Worm (Caenorhabditis elegans) whole organism, midembryonic: ENCODE measurements around the gene F35A5.2.

Experiments
- T22C8.4 ChIP-seq: fragments of 200-800 bp; sonication (Bioruptor generic); IDR thresholded peaks from 2 replicates; pipeline ENCODE4 v1.3.6; 2022; ENCODE audit warnings: missing genetic modification characterization, missing compliant biosample characterization
- cog-1 ChIP-seq: sonication (generic microtip); optimal IDR thresholded peaks from 2 replicates; lab custom pipeline; 2016; ENCODE audit warnings: missing genetic modification characterization, missing compliant biosample characterization
- flt-1 ChIP-seq: fragments of 200-800 bp; sonication (Bioruptor generic); IDR thresholded peaks from 2 replicates; pipeline ENCODE4 v1.3.6; 2022; ENCODE audit warnings: missing genetic modification characterization, missing compliant biosample characterization
- klf-2 ChIP-seq: fragments of 200-800 bp; sonication (Bioruptor generic); conservative IDR thresholded peaks from 2 replicates; pipeline ENCODE4 v1.3.6; 2022; ENCODE audit warnings: missing genetic modification reagents, missing genetic modification characterization, missing compliant biosample characterization
- med-1 ChIP-seq: sonication (generic microtip); optimal IDR thresholded peaks from 2 replicates; lab custom pipeline; 2017; ENCODE audit warnings: missing genetic modification characterization, mild to moderate bottlenecking, missing compliant biosample characterization, antibody characterized with exemption, missing genetic modification reagents; ENCODE audit not compliant: insufficient read depth
- ref-1 ChIP-seq: fragments of 200-800 bp; sonication (Bioruptor generic); conservative IDR thresholded peaks from 2 replicates; pipeline ENCODE4 v1.3.6; 2022; ENCODE audit warnings: missing genetic modification reagents, missing genetic modification characterization, missing compliant biosample characterization
- tab-1 ChIP-seq: fragments of 200-800 bp; sonication (Bioruptor generic); IDR thresholded peaks from 2 replicates; pipeline ENCODE4 v1.3.6; 2022; ENCODE audit warnings: missing genetic modification characterization, missing compliant biosample characterization
- ztf-23 ChIP-seq: fragments of 200-800 bp; sonication (Bioruptor generic); IDR thresholded peaks from 2 replicates; pipeline ENCODE4 v1.3.6; 2022; ENCODE audit warnings: missing genetic modification reagents, missing genetic modification characterization, missing compliant biosample characterization
- ztf-29 ChIP-seq: fragments of 200-800 bp; sonication (Bioruptor generic); IDR thresholded peaks from 2 replicates; pipeline ENCODE4 v1.3.6; 2022; ENCODE audit warnings: missing genetic modification reagents, missing genetic modification characterization, missing compliant biosample characterization

The F35A5.2 gene

DNA sequence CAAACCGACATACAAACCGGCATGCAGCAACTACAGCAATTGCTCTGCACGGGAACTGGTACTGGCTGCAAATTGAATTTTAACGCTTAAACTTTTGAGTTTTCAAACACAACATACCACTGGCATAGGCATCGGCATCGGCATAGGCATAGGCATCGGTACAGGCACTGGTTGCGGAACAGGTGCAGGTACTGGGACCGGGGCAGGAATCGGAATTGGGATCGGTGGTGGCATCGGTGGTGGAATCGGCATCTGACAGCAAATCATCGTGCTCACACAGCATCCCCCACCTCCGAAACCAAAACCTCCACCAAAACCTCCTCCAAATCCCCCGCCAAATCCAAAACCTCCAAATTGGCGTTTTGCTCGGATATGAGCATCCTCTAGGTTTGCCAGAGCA lies 10.8 kb upstream of the F35A5.2 start:
- TF ChIP-seq tab-1 (GFP tag; lab: Robert Waterston, UW): no peak
- TF ChIP-seq ztf-29: no peak
- TF ChIP-seq klf-2: no peak
- TF ChIP-seq cog-1 (tag; lab: Kevin White, UChicago): no peak

DNA sequence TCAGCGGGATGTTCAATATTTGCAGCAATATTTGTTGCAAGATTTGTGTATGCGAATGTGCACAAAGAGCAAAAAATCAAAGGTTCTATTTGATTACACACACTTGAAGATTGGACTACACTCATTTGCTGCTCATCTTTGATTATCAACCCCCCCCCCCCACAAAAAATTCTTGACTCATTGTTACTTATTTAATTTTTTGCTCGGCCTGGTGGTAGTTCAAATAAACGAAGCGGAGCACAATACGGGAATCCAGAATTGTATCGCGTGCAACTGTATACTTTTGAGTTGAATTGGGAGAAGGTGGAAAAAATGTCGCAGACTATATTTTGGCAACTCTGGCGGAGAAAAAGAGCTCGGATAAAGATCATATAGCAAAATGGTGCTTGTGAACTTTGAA lies 9.3 kb upstream of the F35A5.2 start, which contains the start of gene F35A5.5:
F35A5.5 (minus strand) TSS at position 101 of the 400 bp plus-strand sequence.
- TF ChIP-seq flt-1: no peak
- TF ChIP-seq ztf-23 (GFP tag; lab: Robert Waterston, UW): no peak
- TF ChIP-seq med-1 (GFP tag; lab: Kevin White, UChicago): no peak
- no peak for TF ChIP-seq T22C8.4 (GFP tag; lab: Robert Waterston, UW)
- no peak for TF ChIP-seq cog-1 (tag; lab: Kevin White, UChicago)
- no peak for TF ChIP-seq tab-1 (GFP tag; lab: Robert Waterston, UW)
- TF ChIP-seq ref-1: no peak
- no peak for TF ChIP-seq klf-2
- no peak for TF ChIP-seq ztf-29

DNA sequence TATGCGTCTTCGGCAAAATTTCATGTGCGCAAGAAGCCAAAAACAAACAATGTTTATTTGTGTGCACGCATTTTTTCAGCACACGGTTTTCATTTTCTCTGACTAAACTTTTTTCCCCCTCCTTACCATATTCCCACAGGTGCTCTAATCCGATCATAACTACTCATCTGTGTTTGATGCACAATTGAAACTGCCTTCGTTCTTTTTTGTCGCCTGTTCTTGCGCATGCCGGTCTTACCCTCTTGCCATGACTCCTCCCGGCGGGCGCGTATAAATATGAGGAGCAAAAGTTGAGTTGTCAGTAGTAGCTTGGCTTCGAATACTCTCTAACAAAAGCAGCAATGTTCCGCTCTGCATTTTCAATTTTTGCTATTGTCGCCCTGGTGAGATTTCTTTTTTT lies 7.1 kb upstream of the F35A5.2 start, which contains the start of gene abu-10:
abu-10 (plus strand) TSS at position 301 of the 400 bp plus-strand sequence.
- TF ChIP-seq med-1 (GFP tag; lab: Kevin White, UChicago): no peak
- no peak for TF ChIP-seq ref-1
- TF ChIP-seq tab-1 (GFP tag; lab: Robert Waterston, UW): no peak
- no peak for TF ChIP-seq klf-2
- TF ChIP-seq cog-1 (tag; lab: Kevin White, UChicago): no peak
- no peak for TF ChIP-seq ztf-23 (GFP tag; lab: Robert Waterston, UW)
- no peak for TF ChIP-seq flt-1
- TF ChIP-seq ztf-29: no peak
- no peak for TF ChIP-seq T22C8.4 (GFP tag; lab: Robert Waterston, UW)

DNA sequence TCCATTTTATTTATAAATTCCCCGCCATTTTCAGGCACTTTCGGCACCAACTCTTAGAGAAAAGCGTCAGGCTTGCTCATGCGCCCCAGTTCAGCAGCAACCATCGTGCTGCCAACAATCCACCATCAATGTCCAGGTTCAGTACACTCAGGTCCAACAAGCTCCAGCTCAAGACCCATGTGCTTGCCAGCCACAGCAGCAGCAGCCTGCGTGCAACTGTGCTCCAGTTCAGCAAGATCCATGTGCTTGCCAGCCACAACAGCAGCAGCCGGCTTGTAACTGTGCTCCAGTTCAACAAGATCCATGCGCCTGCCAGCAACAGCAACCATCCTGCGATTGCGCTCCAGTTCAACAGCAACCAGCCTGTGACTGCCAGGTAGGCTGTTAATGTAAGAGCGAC lies 6.6 kb upstream of the F35A5.2 start:
- no peak for TF ChIP-seq T22C8.4 (GFP tag; lab: Robert Waterston, UW)
- TF ChIP-seq ref-1: no peak
- no peak for TF ChIP-seq tab-1 (GFP tag; lab: Robert Waterston, UW)
- no peak for TF ChIP-seq klf-2
- no peak for TF ChIP-seq ztf-23 (GFP tag; lab: Robert Waterston, UW)
- TF ChIP-seq cog-1 (tag; lab: Kevin White, UChicago): no peak

DNA sequence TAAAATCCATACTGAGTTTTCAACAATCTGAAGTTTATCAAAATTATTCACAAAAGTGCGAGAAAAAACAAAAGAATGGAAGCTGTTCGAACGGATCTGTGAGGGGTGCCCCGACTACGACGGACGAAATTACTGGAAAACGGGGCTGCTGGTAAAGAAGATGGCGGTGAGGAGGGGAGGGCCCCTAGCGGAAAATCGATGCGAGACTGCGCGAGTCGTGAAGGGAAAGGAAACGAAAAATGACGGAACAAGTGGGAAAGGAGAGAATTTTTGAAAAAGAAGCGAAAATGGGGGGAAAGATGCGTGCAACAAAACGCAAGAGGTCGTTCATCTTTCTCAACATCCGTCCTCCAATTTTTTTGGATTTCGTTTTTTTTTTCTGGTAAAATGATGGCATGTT lies 2.2 kb upstream of the F35A5.2 start:
- TF ChIP-seq T22C8.4 (GFP tag; lab: Robert Waterston, UW) (peak; percentile 48), klf-2 (no peak)

DNA sequence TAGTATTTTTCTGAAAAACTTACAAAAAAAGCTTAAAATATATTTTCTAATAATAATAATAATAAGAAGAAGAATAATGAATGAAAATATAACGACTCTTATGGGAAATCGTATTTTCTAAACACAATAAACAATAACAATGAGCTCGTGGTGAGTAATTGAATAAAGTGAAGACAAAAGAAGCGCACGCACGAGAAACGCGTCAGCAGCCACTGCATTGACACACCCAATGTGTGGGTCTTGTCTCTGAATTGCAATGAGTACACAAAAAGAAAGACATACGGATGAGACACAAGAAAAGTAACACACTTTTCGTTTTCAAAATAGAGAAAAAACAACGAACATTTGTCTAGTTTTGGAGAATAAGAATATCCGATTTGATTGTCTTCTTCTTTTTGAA lies 1.6 kb upstream of the F35A5.2 start, which contains the start of gene F35A5.8:
F35A5.8 (minus strand) TSS at position 151 of the 400 bp plus-strand sequence.
- TF ChIP-seq ztf-23 (GFP tag; lab: Robert Waterston, UW): 0 out of 2 replicates have a peak, but pooled peaks have one; percentile 49
- no peak for TF ChIP-seq tab-1 (GFP tag; lab: Robert Waterston, UW)
- TF ChIP-seq ztf-29: no peak
- TF ChIP-seq flt-1: peak; percentile 71
- no peak for TF ChIP-seq T22C8.4 (GFP tag; lab: Robert Waterston, UW)
- no peak for TF ChIP-seq klf-2
- TF ChIP-seq cog-1 (tag; lab: Kevin White, UChicago): peak; percentile 43
- no peak for TF ChIP-seq ref-1

DNA sequence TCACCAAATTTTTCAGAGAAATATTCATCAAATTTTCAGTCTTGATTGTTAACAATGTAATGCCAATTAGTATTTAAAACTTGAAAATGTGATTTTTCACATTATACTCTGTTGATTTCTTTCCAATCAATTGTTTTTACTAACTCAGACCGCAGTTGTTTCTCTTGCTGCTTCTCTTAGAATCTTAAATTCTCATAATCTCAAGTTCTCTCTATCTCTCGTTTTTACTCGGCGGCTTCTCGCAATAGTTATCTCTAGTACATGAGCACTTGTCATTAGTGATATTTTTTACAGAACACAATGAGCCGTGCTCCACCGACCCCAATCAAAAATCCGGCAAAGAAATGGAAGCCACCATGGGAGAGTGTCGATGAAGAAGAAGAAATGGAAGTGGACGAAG lies 2.2 kb downstream of the F35A5.2 start, which contains the start of gene F35A5.1:
F35A5.1 (plus strand) TSS at position 301 of the 400 bp plus-strand sequence.
- TF ChIP-seq tab-1 (GFP tag; lab: Robert Waterston, UW) (no peak), ztf-23 (GFP tag; lab: Robert Waterston, UW) (no peak), med-1 (GFP tag; lab: Kevin White, UChicago) (no peak), T22C8.4 (GFP tag; lab: Robert Waterston, UW) (no peak), flt-1 (no peak), ztf-29 (no peak), klf-2 (no peak), ref-1 (no peak), cog-1 (tag; lab: Kevin White, UChicago) (no peak)

DNA sequence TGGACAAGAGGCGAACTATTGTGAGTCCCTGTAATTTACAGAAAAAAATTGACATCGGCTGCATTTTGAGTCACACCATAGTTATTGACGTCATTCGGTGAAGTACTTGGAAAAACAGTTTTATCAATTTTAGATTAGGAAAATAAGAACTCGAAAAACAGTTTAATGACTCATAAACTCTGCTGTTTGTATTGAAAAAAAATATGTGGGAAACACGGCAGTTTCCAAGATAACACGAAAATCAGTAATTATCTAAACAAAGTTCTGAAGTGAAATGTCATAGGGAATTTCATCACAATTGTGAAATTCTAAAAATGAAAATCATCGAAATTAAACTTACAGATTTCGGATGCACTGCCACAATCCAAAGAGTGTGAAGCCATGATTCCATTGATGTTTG lies 9.9 kb downstream of the F35A5.2 start:
- TF ChIP-seq tab-1 (GFP tag; lab: Robert Waterston, UW) (no peak), T22C8.4 (GFP tag; lab: Robert Waterston, UW) (no peak), klf-2 (no peak), ztf-23 (GFP tag; lab: Robert Waterston, UW) (no peak), med-1 (GFP tag; lab: Kevin White, UChicago) (no peak), cog-1 (tag; lab: Kevin White, UChicago) (no peak), ztf-29 (no peak), ref-1 (no peak), flt-1 (no peak)

DNA sequence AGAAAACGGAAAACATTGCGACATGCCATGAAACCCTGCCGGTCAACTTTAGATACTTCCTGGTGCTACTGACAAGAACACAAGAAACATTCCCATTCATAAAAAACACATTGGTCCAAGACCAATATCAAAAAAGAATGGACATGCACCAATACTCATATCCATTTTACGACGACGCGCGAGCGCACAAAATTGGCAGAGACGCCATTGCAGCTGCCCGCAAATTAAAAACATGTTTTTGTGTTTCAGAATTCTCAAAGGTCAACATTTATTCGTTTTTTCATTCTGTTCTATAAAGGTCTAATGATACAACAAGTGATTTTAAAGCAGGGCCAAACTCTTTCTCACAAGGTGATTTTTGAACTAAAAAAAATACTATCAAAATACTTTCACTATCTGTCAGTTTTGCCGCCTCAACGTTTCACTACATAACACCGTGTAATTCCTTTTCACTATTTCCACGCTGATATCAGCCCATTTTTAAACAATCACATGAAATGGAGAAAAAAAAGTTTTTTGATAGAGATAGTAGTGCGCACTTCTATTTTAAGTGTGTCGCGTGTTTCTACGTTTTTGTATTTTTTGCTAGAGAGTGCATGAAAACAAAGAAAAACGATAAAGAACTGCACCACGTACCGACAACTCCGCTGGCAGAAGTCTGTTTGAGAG lies 14.1 kb downstream of the F35A5.2 start:
- TF ChIP-seq T22C8.4 (GFP tag; lab: Robert Waterston, UW): no peak
- no peak for TF ChIP-seq ref-1

DNA sequence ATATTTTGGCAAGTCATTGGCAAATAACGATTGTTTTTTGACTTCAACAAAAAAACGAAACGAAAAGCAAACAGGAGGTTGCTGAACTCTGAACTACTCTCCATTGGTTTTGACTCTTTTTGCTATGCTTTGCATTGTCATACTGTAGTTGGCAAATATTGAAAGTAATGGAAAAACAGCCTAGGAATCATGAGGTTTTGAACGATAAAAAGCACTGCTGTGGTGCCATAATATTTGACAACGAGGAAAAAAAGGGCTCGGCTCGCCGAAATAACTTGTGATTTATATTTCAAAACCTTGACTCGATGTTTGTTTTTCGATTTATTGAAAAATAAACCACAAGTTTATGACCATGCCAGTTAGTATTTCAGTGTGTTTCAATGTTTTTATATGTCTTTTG lies 14.8 kb downstream of the F35A5.2 start:
- TF ChIP-seq med-1 (GFP tag; lab: Kevin White, UChicago) (no peak), cog-1 (tag; lab: Kevin White, UChicago) (no peak)

DNA sequence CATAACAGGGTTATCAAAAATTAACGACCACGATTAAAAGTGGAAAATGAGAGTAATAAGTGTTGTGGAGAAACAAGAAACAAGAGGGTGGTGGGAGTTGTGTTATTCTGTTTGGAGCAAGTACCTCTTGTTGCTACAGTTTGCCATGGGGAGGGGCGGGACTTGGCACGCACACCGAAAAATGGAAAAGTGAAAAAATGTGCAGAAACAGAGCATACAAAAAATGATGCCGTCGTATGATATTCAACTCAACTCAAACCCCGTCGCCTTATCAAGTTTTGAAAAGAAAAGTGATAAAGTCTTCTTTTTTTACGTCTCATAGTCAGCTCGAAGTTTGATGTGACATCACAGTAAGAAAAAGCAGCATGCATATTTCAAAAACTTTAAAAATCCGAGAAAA lies 15.7 kb downstream of the F35A5.2 start:
- TF ChIP-seq flt-1: no peak
- TF ChIP-seq cog-1 (tag; lab: Kevin White, UChicago): no peak
- TF ChIP-seq ztf-23 (GFP tag; lab: Robert Waterston, UW): no peak
- TF ChIP-seq tab-1 (GFP tag; lab: Robert Waterston, UW): no peak
- TF ChIP-seq T22C8.4 (GFP tag; lab: Robert Waterston, UW): no peak
- TF ChIP-seq med-1 (GFP tag; lab: Kevin White, UChicago): no peak
- TF ChIP-seq ztf-29: no peak
- no peak for TF ChIP-seq klf-2
- no peak for TF ChIP-seq ref-1
